Worm (Caenorhabditis elegans) whole organism, midembryonic: ENCODE results near the gene C15H7.3.

Source experiments
- T22C8.4 ChIP-seq: fragments of 200-800 bp; sonication (Bioruptor generic); IDR thresholded peaks from 2 replicates; pipeline ENCODE4 v1.3.6; 2022; ENCODE audit warnings: missing genetic modification characterization, missing compliant biosample characterization
- flt-1 ChIP-seq: fragments of 200-800 bp; sonication (Bioruptor generic); IDR thresholded peaks from 2 replicates; pipeline ENCODE4 v1.3.6; 2022; ENCODE audit warnings: missing genetic modification characterization, missing compliant biosample characterization
- klf-2 ChIP-seq: fragments of 200-800 bp; sonication (Bioruptor generic); conservative IDR thresholded peaks from 2 replicates; pipeline ENCODE4 v1.3.6; 2022; ENCODE audit warnings: missing genetic modification reagents, missing genetic modification characterization, missing compliant biosample characterization
- tab-1 ChIP-seq: fragments of 200-800 bp; sonication (Bioruptor generic); IDR thresholded peaks from 2 replicates; pipeline ENCODE4 v1.3.6; 2022; ENCODE audit warnings: missing genetic modification characterization, missing compliant biosample characterization
- ztf-23 ChIP-seq: fragments of 200-800 bp; sonication (Bioruptor generic); IDR thresholded peaks from 2 replicates; pipeline ENCODE4 v1.3.6; 2022; ENCODE audit warnings: missing genetic modification reagents, missing genetic modification characterization, missing compliant biosample characterization

ce11 chrIII:9616933-9617332 lies 34.8 kb downstream of the C15H7.3 start:
- no peak for TF ChIP-seq tab-1
- no peak for TF ChIP-seq ztf-23 (GFP tag; lab: Robert Waterston, UW)
- no peak for TF ChIP-seq klf-2 (GFP tag; lab: Robert Waterston, UW)
- TF ChIP-seq T22C8.4: no peak
- no peak for TF ChIP-seq flt-1
